Worm (Caenorhabditis elegans) whole organism, young adult: ENCODE measurements around the gene F09E10.5.

Source experiments
- B0261.1 ChIP-seq: sonication (generic microtip); optimal IDR thresholded peaks from 2 replicates; lab custom pipeline; 2016; ENCODE audit warnings: mild to moderate bottlenecking, missing genetic modification characterization, moderate library complexity, missing compliant biosample characterization
- B0336.3 ChIP-seq: fragments of 200-800 bp; sonication (Bioruptor generic); IDR thresholded peaks from 2 replicates; pipeline ENCODE4 v1.3.6; 2022; ENCODE audit warnings: missing genetic modification characterization, missing compliant biosample characterization
- C17E4.6 ChIP-seq: fragments of 200-800 bp; sonication (Bioruptor generic); IDR thresholded peaks from 2 replicates; pipeline ENCODE4 v1.3.6; 2022; ENCODE audit warnings: missing genetic modification reagents, missing genetic modification characterization, missing compliant biosample characterization
- K11D2.4 ChIP-seq: fragments of 200-800 bp; sonication (Bioruptor generic); IDR thresholded peaks from 2 replicates; pipeline ENCODE4 v1.3.6; 2022; ENCODE audit warnings: missing genetic modification reagents, missing genetic modification characterization, missing compliant biosample characterization
- T07F8.4 ChIP-seq: sonication (generic microtip); optimal IDR thresholded peaks from 2 replicates; lab custom pipeline; 2016; ENCODE audit warnings: mild to moderate bottlenecking, missing genetic modification characterization, moderate library complexity, missing compliant biosample characterization
- Y53G8AR.9 ChIP-seq: fragments of 200-800 bp; sonication (Bioruptor generic); conservative IDR thresholded peaks from 2 replicates; pipeline ENCODE4 v1.3.6; 2022; ENCODE audit warnings: missing genetic modification reagents, missing genetic modification characterization, missing compliant biosample characterization
- Y95B8A.8 ChIP-seq: fragments of 200-800 bp; sonication (Bioruptor generic); IDR thresholded peaks from 2 replicates; pipeline ENCODE4 v1.3.6; 2022; ENCODE audit warnings: missing genetic modification reagents, missing genetic modification characterization, missing compliant biosample characterization
- ama-1 ChIP-seq, 3 experiments: fragments of 150-350 bp in 1 of 3; sonication (generic microtip) in 2 of 3; optimal IDR thresholded peaks; 2 replicates each; lab custom pipeline; 2014 to 2018; ENCODE audit warnings: missing biosample characterization in 2 of 3, missing genetic modification characterization in 2 of 3, missing genetic modification reagents in 2 of 3
- atf-7 ChIP-seq: sonication (generic microtip); optimal IDR thresholded peaks from 2 replicates; lab custom pipeline; 2017; ENCODE audit warnings: mild to moderate bottlenecking, missing genetic modification characterization, missing compliant biosample characterization
- attf-6 ChIP-seq: fragments of 200-800 bp; sonication (Bioruptor generic); IDR thresholded peaks from 2 replicates; pipeline ENCODE4 v1.3.6; 2022; ENCODE audit warnings: missing genetic modification reagents, missing genetic modification characterization, missing compliant biosample characterization
- bed-1 ChIP-seq: fragments of 200-800 bp; sonication (Bioruptor generic); IDR thresholded peaks from 2 replicates; pipeline ENCODE4 v1.3.6; 2022; ENCODE audit warnings: missing genetic modification reagents, missing genetic modification characterization, missing compliant biosample characterization
- ccch-3 ChIP-seq: fragments of 200-800 bp; sonication (Bioruptor generic); optimal IDR thresholded peaks from 2 replicates; lab custom pipeline; 2018; ENCODE audit warnings: mild to moderate bottlenecking, missing genetic modification characterization, missing compliant biosample characterization
- ceh-91 ChIP-seq: fragments of 200-800 bp; sonication (Bioruptor generic); IDR thresholded peaks from 2 replicates; pipeline ENCODE4 v1.3.6; 2022; ENCODE audit warnings: missing genetic modification reagents, missing genetic modification characterization, missing compliant biosample characterization
- egl-18 ChIP-seq: fragments of 200-800 bp; sonication (Bioruptor generic); IDR thresholded peaks from 2 replicates; pipeline ENCODE4 v1.3.6; 2022; ENCODE audit warnings: missing genetic modification reagents, missing genetic modification characterization, missing compliant biosample characterization
- ekl-4 ChIP-seq: fragments of 200-800 bp; sonication (Bioruptor generic); IDR thresholded peaks from 2 replicates; pipeline ENCODE4 v1.3.6; 2022; ENCODE audit warnings: missing genetic modification reagents, missing genetic modification characterization, missing compliant biosample characterization
- ets-4 ChIP-seq: fragments of 200-800 bp; sonication (Bioruptor generic); optimal IDR thresholded peaks from 2 replicates; lab custom pipeline; 2018; ENCODE audit warnings: mild to moderate bottlenecking, missing genetic modification characterization, missing compliant biosample characterization
- hlh-12 ChIP-seq: sonication (generic microtip); optimal IDR thresholded peaks from 2 replicates; lab custom pipeline; 2016; ENCODE audit warnings: missing genetic modification characterization, missing compliant biosample characterization
- hmg-1.2 ChIP-seq: fragments of 200-800 bp; sonication (Bioruptor generic); IDR thresholded peaks from 2 replicates; pipeline ENCODE4 v1.3.6; 2022; ENCODE audit warnings: missing genetic modification reagents, missing genetic modification characterization, missing compliant biosample characterization
- hsf-1 ChIP-seq: fragments of 200-800 bp; sonication (Bioruptor generic); IDR thresholded peaks from 2 replicates; pipeline ENCODE4 v1.3.6; 2022; ENCODE audit warnings: missing genetic modification reagents, missing genetic modification characterization, missing compliant biosample characterization
- lin-26 ChIP-seq: fragments of 200-800 bp; sonication (Bioruptor generic); IDR thresholded peaks from 2 replicates; pipeline ENCODE4 v1.3.6; 2022; ENCODE audit warnings: missing genetic modification reagents, missing genetic modification characterization, missing compliant biosample characterization
- lin-35 ChIP-seq, 3 experiments: fragments of 150-350 bp in 2 of 3; sonication (generic microtip) in 1 of 3; optimal IDR thresholded peaks; 2 replicates each; lab custom pipeline; 2014 to 2018; ENCODE audit warnings: missing biosample characterization in 3 of 3, missing genetic modification characterization in 3 of 3, missing genetic modification reagents in 3 of 3
- lin-54 ChIP-seq: fragments of 200-800 bp; sonication (Bioruptor generic); optimal IDR thresholded peaks from 2 replicates; lab custom pipeline; 2018; ENCODE audit warnings: mild to moderate bottlenecking, missing genetic modification characterization, missing compliant biosample characterization
- madf-6 ChIP-seq: fragments of 200-800 bp; sonication (Bioruptor generic); IDR thresholded peaks from 2 replicates; pipeline ENCODE4 v1.3.6; 2022; ENCODE audit warnings: missing genetic modification reagents, missing genetic modification characterization, missing compliant biosample characterization
- mcd-1 ChIP-seq: fragments of 200-800 bp; sonication (Bioruptor generic); IDR thresholded peaks from 2 replicates; pipeline ENCODE4 v1.3.6; 2022; ENCODE audit warnings: missing genetic modification reagents, missing genetic modification characterization, missing compliant biosample characterization
- nhr-80 ChIP-seq: sonication (generic microtip); optimal IDR thresholded peaks from 2 replicates; lab custom pipeline; 2016; ENCODE audit warnings: missing genetic modification characterization, missing compliant biosample characterization
- rec-8 ChIP-seq, 2 experiments: sonication (generic microtip); optimal IDR thresholded peaks; 2 replicates each; lab custom pipeline; 2016; ENCODE audit warnings: mild to moderate bottlenecking in 2 of 2, missing genetic modification characterization in 2 of 2, missing genetic modification reagents in 2 of 2, missing genotype in 2 of 2, missing biosample characterization in 1 of 2, missing compliant biosample characterization in 1 of 2, moderate library complexity in 1 of 2
- sea-2 ChIP-seq: fragments of 200-800 bp; sonication (Bioruptor generic); IDR thresholded peaks from 2 replicates; pipeline ENCODE4 v1.3.6; 2022; ENCODE audit warnings: missing genetic modification characterization, missing compliant biosample characterization
- snpc-1.1 ChIP-seq: sonication (generic microtip); optimal IDR thresholded peaks from 2 replicates; lab custom pipeline; 2017; ENCODE audit warnings: missing genetic modification characterization, mild to moderate bottlenecking, missing compliant biosample characterization, antibody characterized with exemption, moderate library complexity, missing genotype, missing genetic modification reagents; ENCODE audit not compliant: insufficient read depth
- snpc-4 ChIP-seq, 5 experiments: fragments of 150-350 bp in 1 of 5; sonication (generic microtip) in 4 of 5; optimal IDR thresholded peaks; 2 replicates each; lab custom pipeline; 2014 to 2018; ENCODE audit warnings: missing genetic modification characterization in 5 of 5, missing biosample characterization in 3 of 5, antibody characterized with exemption in 2 of 5, mild to moderate bottlenecking in 2 of 5, missing compliant biosample characterization in 2 of 5, missing genotype in 2 of 5, moderate library complexity in 2 of 5, missing genetic modification reagents in 1 of 5
- tbp1 ChIP-seq: fragments of 200-800 bp; sonication (Bioruptor generic); optimal IDR thresholded peaks from 2 replicates; lab custom pipeline; 2018; ENCODE audit warnings: mild to moderate bottlenecking, missing genetic modification characterization, missing compliant biosample characterization
- ztf-22 ChIP-seq: fragments of 200-800 bp; sonication (Bioruptor generic); optimal IDR thresholded peaks from 2 replicates; lab custom pipeline; 2018; ENCODE audit warnings: mild to moderate bottlenecking, missing genetic modification characterization, moderate library complexity, missing compliant biosample characterization
- ztf-28 ChIP-seq: fragments of 200-800 bp; sonication (Bioruptor generic); IDR thresholded peaks from 2 replicates; pipeline ENCODE4 v1.3.6; 2022; ENCODE audit warnings: missing genetic modification reagents, missing genetic modification characterization, missing compliant biosample characterization

Gene F09E10.5

DNA sequence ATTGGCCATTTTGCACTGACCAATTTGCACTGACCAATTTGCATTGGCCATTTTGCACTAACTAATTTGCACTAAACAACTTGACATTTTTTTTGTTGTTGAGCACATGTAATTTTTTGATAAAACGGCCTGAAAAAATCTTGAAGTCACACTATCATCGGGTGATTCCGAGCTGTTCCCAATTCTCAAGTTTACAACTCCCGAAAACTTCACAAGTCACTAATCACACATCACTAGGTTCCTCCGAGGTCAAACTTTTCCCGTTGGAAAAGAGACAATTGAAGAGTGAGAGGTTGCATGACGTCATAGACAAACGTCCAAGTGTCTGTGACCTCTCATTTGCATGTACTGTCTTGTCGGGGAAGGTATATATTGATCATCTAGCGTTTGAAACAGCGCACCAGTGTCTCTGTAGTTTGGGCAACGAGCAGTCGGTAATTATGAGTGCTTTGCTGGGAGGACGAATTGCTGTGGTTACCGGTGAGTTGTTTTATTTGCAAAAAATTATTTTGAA, 8.0 kb downstream of the F09E10.5 start, which contains the start of the genes D1005.10 and dhs-25 (continued):
- TF ChIP-seq tbp1: peak; percentile 45

DNA sequence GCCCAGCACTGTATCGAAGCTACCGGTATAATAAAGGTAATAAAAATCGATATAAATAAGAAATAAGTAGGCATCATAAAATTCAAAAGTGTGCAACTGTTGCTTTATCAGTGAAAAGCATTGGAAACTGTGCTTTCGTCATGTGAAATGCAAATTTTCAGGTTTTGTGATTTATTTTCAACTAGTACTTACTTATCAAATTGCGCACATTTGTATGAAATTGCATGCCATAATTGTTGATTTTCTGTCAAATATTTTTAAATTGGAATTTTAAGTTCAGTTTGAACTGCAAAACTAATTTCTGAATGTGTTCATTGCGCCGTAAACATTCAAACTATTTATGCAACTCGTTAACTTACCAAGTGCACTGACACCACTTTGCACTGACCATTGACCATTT, 8.4 kb downstream of the F09E10.5 start, which contains the start of gene D1005.4:
TSS of gene D1005.4 (minus strand) at position 101 of the 400 bp plus-strand sequence.
- TF ChIP-seq hmg-1.2 (GFP tag; lab: Robert Waterston, UW) (no peak), B0261.1 (tag; lab: Kevin White, UChicago) (no peak), T07F8.4 (tag; lab: Kevin White, UChicago) (no peak), ztf-28 (GFP tag; lab: Robert Waterston, UW) (no peak), hlh-12 (tag; lab: Kevin White, UChicago) (no peak), egl-18 (GFP tag; lab: Robert Waterston, UW) (no peak), lin-54 (GFP tag; lab: Kevin White, UChicago) (no peak), Y53G8AR.9 (GFP tag; lab: Robert Waterston, UW) (no peak), sea-2 (no peak)

DNA sequence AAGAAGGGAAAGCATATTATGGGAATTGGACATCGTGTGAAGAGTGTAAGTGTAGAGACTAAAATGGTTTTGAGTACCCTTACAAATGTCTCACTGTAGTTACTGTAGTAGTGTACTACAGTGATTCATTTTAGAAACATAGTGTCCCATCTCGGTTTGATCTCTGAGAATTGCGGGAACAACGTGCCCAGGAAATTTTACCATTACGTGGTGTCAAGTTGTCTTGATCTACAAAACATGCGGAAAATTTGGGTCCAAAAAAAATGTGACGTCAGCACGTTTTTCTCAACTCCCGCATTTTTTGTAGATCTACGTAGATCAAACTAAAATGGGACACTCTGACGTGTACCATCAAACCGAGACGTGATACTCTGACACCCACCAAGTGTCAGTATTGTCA, 10.9 kb downstream of the F09E10.5 start:
- TF ChIP-seq ekl-4 (GFP tag; lab: Robert Waterston, UW): no peak
- no peak for TF ChIP-seq lin-26 (GFP tag; lab: Robert Waterston, UW)
- no peak for TF ChIP-seq ama-1 (optimal IDR thresholded peaks at IDR 0.05; lab: Kevin White, UChicago)
- TF ChIP-seq ama-1 (GFP tag; optimal IDR thresholded peaks at IDR 0.05; lab: Kevin White, UChicago): no peak
- TF ChIP-seq K11D2.4 (GFP tag; lab: Robert Waterston, UW): no peak
- no peak for TF ChIP-seq ceh-91
- TF ChIP-seq ztf-22: no peak
- no peak for TF ChIP-seq madf-6 (GFP tag; lab: Robert Waterston, UW)
- no peak for TF ChIP-seq atf-7 (tag; lab: Kevin White, UChicago)
- no peak for TF ChIP-seq B0336.3 (GFP tag; lab: Robert Waterston, UW)
- TF ChIP-seq mcd-1: no peak
- no peak for TF ChIP-seq lin-35 (GFP tag; optimal IDR thresholded peaks at IDR 0.05; lab: Kevin White, UChicago)
- no peak for TF ChIP-seq C17E4.6 (GFP tag; lab: Robert Waterston, UW)
- TF ChIP-seq attf-6 (GFP tag; lab: Robert Waterston, UW): no peak
- no peak for TF ChIP-seq hsf-1 (GFP tag; lab: Robert Waterston, UW)
- TF ChIP-seq ccch-3 (GFP tag; lab: Kevin White, UChicago): no peak
- no peak for TF ChIP-seq nhr-80 (tag; lab: Kevin White, UChicago)
- no peak for TF ChIP-seq ets-4 (GFP tag; lab: Kevin White, UChicago)
- TF ChIP-seq rec-8 (tag; optimal IDR thresholded peaks at IDR 0.05; lab: Kevin White, UChicago): no peak
- TF ChIP-seq snpc-4 (GFP tag; optimal IDR thresholded peaks at IDR 0.05; lab: Kevin White, UChicago): no peak
- no peak for TF ChIP-seq snpc-4 (tag; optimal IDR thresholded peaks at IDR 0.05; lab: Kevin White, UChicago)
- no peak for TF ChIP-seq T07F8.4 (tag; lab: Kevin White, UChicago)
- TF ChIP-seq, all 124 proteins: peak for 0

DNA sequence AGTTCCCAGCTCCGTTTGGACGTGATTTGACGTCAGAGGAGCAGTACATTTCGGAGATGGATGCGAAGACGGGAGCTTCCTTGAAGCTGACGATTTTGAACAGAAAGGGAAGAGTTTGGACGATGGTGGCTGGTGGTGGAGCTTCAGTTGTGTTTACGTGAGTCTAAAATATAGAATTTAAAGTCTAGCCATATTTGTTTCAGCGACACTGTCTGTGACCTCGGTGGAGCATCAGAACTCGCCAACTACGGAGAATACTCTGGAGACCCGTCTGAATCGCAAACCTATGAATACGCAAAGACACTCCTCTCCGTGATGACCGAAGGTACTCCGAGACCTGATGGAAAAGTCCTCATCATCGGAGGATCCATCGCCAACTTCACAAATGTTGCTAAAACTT, 13.6 kb downstream of the F09E10.5 start:
- 0 out of 2 replicates have a peak, but pooled peaks have one; percentile 61 for TF ChIP-seq bed-1 (GFP tag; lab: Robert Waterston, UW)
- TF ChIP-seq snpc-1.1 (tag; lab: Kevin White, UChicago): no peak
- TF ChIP-seq Y95B8A.8 (GFP tag; lab: Robert Waterston, UW): no peak
